Worm (Caenorhabditis elegans): Measurements from ENCODE around the gene dss-1.

DNA sequence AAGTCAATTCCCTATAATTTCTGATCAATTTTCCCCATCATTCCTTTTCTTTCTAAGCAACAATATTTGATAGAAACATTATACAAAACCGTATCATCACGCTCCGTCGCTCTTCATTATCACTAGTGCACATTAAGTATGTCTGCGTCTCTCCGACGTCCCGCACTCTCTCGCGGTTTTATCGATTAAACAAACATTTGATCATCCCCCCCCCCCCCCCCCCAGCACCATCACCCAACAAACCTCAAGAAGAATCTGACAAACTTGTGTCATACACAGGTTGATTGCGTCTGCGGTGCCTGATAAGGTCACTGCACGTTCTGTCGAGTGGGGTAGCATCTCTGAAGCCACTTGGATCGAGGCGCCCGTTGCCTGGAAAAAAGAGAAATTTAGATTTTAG is 23.9 kb upstream of the dss-1 start:
- no peak for TF ChIP-seq mdl-1 (tag; optimal IDR thresholded peaks at IDR 0.05)
- TF ChIP-seq nhr-43 (tag; optimal IDR thresholded peaks at IDR 0.05; ENCODE audit: poor library complexity, severe bottlenecking) = no peak
- TF ChIP-seq lin-39 (tag; optimal IDR thresholded peaks at IDR 0.05) = no peak
- TF ChIP-seq jun-1 (tag; optimal IDR thresholded peaks at IDR 0.05) = no peak
- TF ChIP-seq nhr-12 (tag; optimal IDR thresholded peaks at IDR 0.05) = no peak
- no peak for TF ChIP-seq aly-2 (tag; optimal IDR thresholded peaks at IDR 0.05)
- TF ChIP-seq pqm-1 (tag; optimal IDR thresholded peaks at IDR 0.05) = peak; percentile 31
- TF ChIP-seq ama-1 (optimal IDR thresholded peaks at IDR 0.05) = no peak
- TF ChIP-seq unc-62 (GFP tag; optimal IDR thresholded peaks at IDR 0.05) = no peak
- no peak for TF ChIP-seq skn-1 (tag; optimal IDR thresholded peaks at IDR 0.05)
- no peak for TF ChIP-seq nhr-28 (tag; optimal IDR thresholded peaks at IDR 0.05)
- no peak for TF ChIP-seq nhr-76 (tag; optimal IDR thresholded peaks at IDR 0.05)

All from whole organism, L3 larva.